Worm (Caenorhabditis elegans): ENCODE data around the gene C23F12.4.

- TF ChIP-seq him-1 (tag; optimal IDR thresholded peaks at IDR 0.05) (no peak), W03F9.2 (tag; optimal IDR thresholded peaks at IDR 0.05) (no peak), dao-5 (tag; optimal IDR thresholded peaks at IDR 0.05) (no peak)
Measured at ce11 chrX:9401963-9402362, 14.8 kb downstream of the C23F12.4 start.

Data from whole organism, L4/young adult.